Worm (Caenorhabditis elegans) whole organism, L1 larva: ENCODE measurements around the gene F37C12.18.

Experiments used
- alr-1 ChIP-seq: fragments of 200-800 bp; sonication (Bioruptor generic); optimal IDR thresholded peaks from 2 replicates; lab custom pipeline; 2018; ENCODE audit warnings: borderline replicate concordance, mild to moderate bottlenecking, missing genetic modification characterization, missing compliant biosample characterization
- ama-1 ChIP-seq: fragments of 150-350 bp; optimal IDR thresholded peaks from 2 replicates; lab custom pipeline; 2014
- egl-13 ChIP-seq: sonication (generic microtip); optimal IDR thresholded peaks from 2 replicates; lab custom pipeline; 2016; ENCODE audit warnings: missing genotype, missing genetic modification reagents, missing genetic modification characterization, missing compliant biosample characterization
- lin-35 ChIP-seq, 2 experiments: fragments of 150-350 bp; optimal IDR thresholded peaks; 2 replicates each; lab custom pipeline; 2014; ENCODE audit warnings: missing biosample characterization in 2 of 2, missing genetic modification characterization in 2 of 2, missing genetic modification reagents in 2 of 2
- lin-39 ChIP-seq: fragments of 150-350 bp; optimal IDR thresholded peaks from 2 replicates; lab custom pipeline; 2014; ENCODE audit warnings: missing biosample characterization, missing genetic modification reagents, missing genetic modification characterization
- lsy-2 ChIP-seq, 2 experiments: fragments of 150-350 bp; optimal IDR thresholded peaks; 2 replicates each; lab custom pipeline; 2014; ENCODE audit warnings: missing biosample characterization in 2 of 2, missing genetic modification characterization in 2 of 2
- mab-9 ChIP-seq: fragments of 200-800 bp; sonication (Bioruptor generic); IDR thresholded peaks from 2 replicates; pipeline ENCODE4 v1.3.6; 2022; ENCODE audit warnings: missing genetic modification reagents, missing genetic modification characterization, missing compliant biosample characterization
- nhr-11 ChIP-seq: fragments of 150-350 bp; optimal IDR thresholded peaks from 2 replicates; lab custom pipeline; 2014; ENCODE audit warnings: missing biosample characterization, missing genetic modification characterization
- nhr-12 ChIP-seq: sonication (generic microtip); optimal IDR thresholded peaks from 2 replicates; lab custom pipeline; 2017; ENCODE audit warnings: missing biosample characterization, missing genetic modification characterization
- nhr-71 ChIP-seq: sonication (generic microtip); optimal IDR thresholded peaks from 2 replicates; lab custom pipeline; 2016; ENCODE audit warnings: mild to moderate bottlenecking, missing genetic modification characterization, moderate library complexity, missing compliant biosample characterization
- nhr-77 ChIP-seq: fragments of 150-350 bp; optimal IDR thresholded peaks from 2 replicates; lab custom pipeline; 2014; ENCODE audit warnings: missing biosample characterization, missing genetic modification characterization
- tbx-2 ChIP-seq: sonication (generic microtip); optimal IDR thresholded peaks from 2 replicates; lab custom pipeline; 2016; ENCODE audit warnings: missing genetic modification characterization, missing compliant biosample characterization
- unc-130 ChIP-seq: fragments of 150-350 bp; optimal IDR thresholded peaks from 2 replicates; lab custom pipeline; 2017; ENCODE audit warnings: missing biosample characterization, missing genetic modification characterization, inconsistent platforms
- vab-15 ChIP-seq: sonication (generic microtip); optimal IDR thresholded peaks from 2 replicates; lab custom pipeline; 2017; ENCODE audit warnings: missing genotype, mild to moderate bottlenecking, missing genetic modification characterization, missing compliant biosample characterization

ce11 chrIII:7192942-7193665, 2.1 kb downstream of the F37C12.18 start, which contains the start of gene mec-14:
- TF ChIP-seq tbx-2 (tag; lab: Kevin White, UChicago) (no peak), lin-39 (no peak), mab-9 (GFP tag; lab: Robert Waterston, UW) (no peak), unc-130 (tag; lab: Kevin White, UChicago) (no peak), lin-35 (GFP tag; optimal IDR thresholded peaks at IDR 0.05; lab: Kevin White, UChicago) (no peak), nhr-12 (tag; lab: Kevin White, UChicago) (no peak), ama-1 (lab: Kevin White, UChicago) (no peak), nhr-71 (tag; lab: Kevin White, UChicago) (no peak), vab-15 (no peak), alr-1 (tag; lab: Kevin White, UChicago) (no peak), nhr-77 (no peak), nhr-11 (tag; lab: Kevin White, UChicago) (no peak), lsy-2 (tag; optimal IDR thresholded peaks at IDR 0.05; lab: Kevin White, UChicago) (no peak), egl-13 (tag; lab: Kevin White, UChicago) (no peak)
